Worm (Caenorhabditis elegans): ENCODE measurements around the gene bath-47.

- TF ChIP-seq tbx-2 (tag; optimal IDR thresholded peaks at IDR 0.05) (no peak), nhr-23 (tag; optimal IDR thresholded peaks at IDR 0.05) (no peak), fos-1 (tag; optimal IDR thresholded peaks at IDR 0.05) (no peak), aly-2 (tag; optimal IDR thresholded peaks at IDR 0.05) (no peak), nhr-12 (tag; optimal IDR thresholded peaks at IDR 0.05) (no peak), daf-12 (tag; optimal IDR thresholded peaks at IDR 0.05) (no peak), unc-62 (GFP tag; optimal IDR thresholded peaks at IDR 0.05) (no peak)
Measured at ce11 chrII:1618948-1619347, 17.3 kb downstream of the bath-47 start, which contains the start of gene fbxa-166.

Data from whole organism, L3 larva.